Worm (Caenorhabditis elegans) whole organism, L1 larva: ENCODE data around the gene F28F9.2.

Experiments used
- C04F5.9 ChIP-seq: sonication (generic microtip); optimal IDR thresholded peaks from 2 replicates; lab custom pipeline; 2016; ENCODE audit warnings: missing genetic modification characterization, missing compliant biosample characterization
- C16A3.4 ChIP-seq: fragments of 150-350 bp; optimal IDR thresholded peaks from 2 replicates; lab custom pipeline; 2014; ENCODE audit warnings: missing biosample characterization, missing genetic modification characterization
- C34B4.2 ChIP-seq: sonication (generic microtip); optimal IDR thresholded peaks from 2 replicates; lab custom pipeline; 2017; ENCODE audit warnings: mild to moderate bottlenecking, missing genetic modification characterization, missing compliant biosample characterization
- F16B12.6 ChIP-seq: fragments of 150-350 bp; optimal IDR thresholded peaks from 2 replicates; lab custom pipeline; 2014; ENCODE audit warnings: missing biosample characterization, missing genetic modification characterization
- Y116A8C.19 ChIP-seq: sonication (generic microtip); optimal IDR thresholded peaks from 2 replicates; lab custom pipeline; 2016; ENCODE audit warnings: missing compliant biosample characterization, missing genetic modification characterization, borderline replicate concordance
- aha-1 ChIP-seq: fragments of 150-350 bp; optimal IDR thresholded peaks from 2 replicates; lab custom pipeline; 2014; ENCODE audit warnings: missing biosample characterization, missing genetic modification characterization
- alr-1 ChIP-seq: fragments of 200-800 bp; sonication (Bioruptor generic); optimal IDR thresholded peaks from 2 replicates; lab custom pipeline; 2018; ENCODE audit warnings: borderline replicate concordance, mild to moderate bottlenecking, missing genetic modification characterization, missing compliant biosample characterization
- aly-2 ChIP-seq: fragments of 150-350 bp; optimal IDR thresholded peaks from 2 replicates; lab custom pipeline; 2014; ENCODE audit warnings: missing biosample characterization, missing genetic modification characterization
- ama-1 ChIP-seq: fragments of 150-350 bp; optimal IDR thresholded peaks from 2 replicates; lab custom pipeline; 2014
- ceh-63 ChIP-seq: fragments of 200-800 bp; sonication (Bioruptor generic); optimal IDR thresholded peaks from 2 replicates; lab custom pipeline; 2018; ENCODE audit warnings: mild to moderate bottlenecking, missing genetic modification characterization, missing compliant biosample characterization
- ceh-82 ChIP-seq, 3 experiments: fragments of 150-350 bp in 1 of 3; sonication (generic microtip) in 2 of 3; optimal IDR thresholded peaks; 2 replicates each; lab custom pipeline; 2014 to 2017; ENCODE audit warnings: missing biosample characterization in 3 of 3, missing genetic modification characterization in 3 of 3
- ceh-88 ChIP-seq: fragments of 200-800 bp; sonication (Bioruptor generic); IDR thresholded peaks from 2 replicates; pipeline ENCODE4 v1.3.6; 2022; ENCODE audit warnings: missing genetic modification characterization, missing compliant biosample characterization
- ces-1 ChIP-seq: fragments of 150-350 bp; optimal IDR thresholded peaks from 2 replicates; lab custom pipeline; 2014; ENCODE audit warnings: missing biosample characterization, missing genetic modification reagents, missing genetic modification characterization
- dpl-1 ChIP-seq, 3 experiments: fragments of 150-350 bp in 2 of 3; sonication (generic microtip) in 1 of 3; optimal IDR thresholded peaks; 2 replicates each; lab custom pipeline; 2014 to 2017; ENCODE audit warnings: missing biosample characterization in 3 of 3, missing genetic modification characterization in 3 of 3, missing genetic modification reagents in 3 of 3
- dsc-1 ChIP-seq: sonication (generic microtip); optimal IDR thresholded peaks from 2 replicates; lab custom pipeline; 2016; ENCODE audit warnings: mild to moderate bottlenecking, missing genetic modification characterization, missing compliant biosample characterization
- efl-1 ChIP-seq, 4 experiments: fragments of 150-350 bp; optimal IDR thresholded peaks in 3 of 4; peaks in 1 of 4; 1 replicate in 1 of 4; 2 replicates in 3 of 4; lab custom pipeline; 2014; ENCODE audit warnings: missing biosample characterization in 2 of 4, missing genetic modification characterization in 2 of 4, missing genetic modification reagents in 2 of 4
- efl-3 ChIP-seq: fragments of 200-800 bp; sonication (Bioruptor generic); optimal IDR thresholded peaks from 2 replicates; lab custom pipeline; 2018; ENCODE audit warnings: mild to moderate bottlenecking, missing genetic modification characterization, missing compliant biosample characterization
- elt-3 ChIP-seq, 6 experiments: fragments of 150-350 bp in 1 of 6; sonication (generic microtip); optimal IDR thresholded peaks; 2 replicates each; lab custom pipeline; 2017 to 2018; ENCODE audit warnings: missing biosample characterization in 6 of 6, missing genetic modification characterization in 6 of 6, inconsistent platforms in 1 of 6
- ets-5 ChIP-seq: fragments of 200-800 bp; sonication (Bioruptor generic); IDR thresholded peaks from 2 replicates; pipeline ENCODE4 v1.3.6; 2022; ENCODE audit warnings: missing genetic modification characterization, missing compliant biosample characterization
- fkh-10 ChIP-seq: sonication (generic microtip); optimal IDR thresholded peaks from 2 replicates; lab custom pipeline; 2017; ENCODE audit warnings: missing biosample characterization, missing genetic modification reagents, missing genetic modification characterization
- fkh-4 ChIP-seq: sonication (generic microtip); optimal IDR thresholded peaks from 2 replicates; lab custom pipeline; 2016; ENCODE audit warnings: missing compliant biosample characterization, missing genetic modification characterization, borderline replicate concordance
- fos-1 ChIP-seq: fragments of 150-350 bp; optimal IDR thresholded peaks from 2 replicates; lab custom pipeline; 2014; ENCODE audit warnings: missing biosample characterization, missing genetic modification characterization
- grh-1 ChIP-seq: fragments of 200-800 bp; sonication (Bioruptor generic); IDR thresholded peaks from 2 replicates; pipeline ENCODE4 v1.3.6; 2022; ENCODE audit warnings: missing genetic modification reagents, missing genetic modification characterization, missing compliant biosample characterization
- hlh-17 ChIP-seq: fragments of 200-800 bp; sonication (Bioruptor generic); optimal IDR thresholded peaks from 2 replicates; lab custom pipeline; 2018; ENCODE audit warnings: missing genetic modification characterization, mild to moderate bottlenecking, missing compliant biosample characterization, moderate library complexity, borderline replicate concordance
- irx-1 ChIP-seq: sonication (generic microtip); optimal IDR thresholded peaks from 2 replicates; lab custom pipeline; 2016; ENCODE audit warnings: missing genetic modification characterization, missing compliant biosample characterization
- jun-1 ChIP-seq: fragments of 150-350 bp; optimal IDR thresholded peaks from 2 replicates; lab custom pipeline; 2014; ENCODE audit warnings: missing biosample characterization, missing genetic modification reagents, missing genetic modification characterization
- lin-13 ChIP-seq: fragments of 150-350 bp; optimal IDR thresholded peaks from 2 replicates; lab custom pipeline; 2014; ENCODE audit warnings: missing biosample characterization, missing genetic modification reagents, missing genetic modification characterization
- lin-14 ChIP-seq: fragments of 200-800 bp; sonication (Bioruptor generic); optimal IDR thresholded peaks from 2 replicates; lab custom pipeline; 2018; ENCODE audit warnings: mild to moderate bottlenecking, missing genetic modification characterization, moderate library complexity, missing compliant biosample characterization
- lin-15B ChIP-seq: fragments of 150-350 bp; sonication (generic microtip); optimal IDR thresholded peaks from 3 replicates; lab custom pipeline; 2014; ENCODE audit warnings: missing biosample characterization, missing genetic modification characterization
- lin-35 ChIP-seq, 2 experiments: fragments of 150-350 bp; optimal IDR thresholded peaks; 2 replicates each; lab custom pipeline; 2014; ENCODE audit warnings: missing biosample characterization in 2 of 2, missing genetic modification characterization in 2 of 2, missing genetic modification reagents in 2 of 2
- lin-39 ChIP-seq: fragments of 150-350 bp; optimal IDR thresholded peaks from 2 replicates; lab custom pipeline; 2014; ENCODE audit warnings: missing biosample characterization, missing genetic modification reagents, missing genetic modification characterization
- lsy-2 ChIP-seq, 2 experiments: fragments of 150-350 bp; optimal IDR thresholded peaks; 2 replicates each; lab custom pipeline; 2014; ENCODE audit warnings: missing biosample characterization in 2 of 2, missing genetic modification characterization in 2 of 2
- mab-9 ChIP-seq: fragments of 200-800 bp; sonication (Bioruptor generic); IDR thresholded peaks from 2 replicates; pipeline ENCODE4 v1.3.6; 2022; ENCODE audit warnings: missing genetic modification reagents, missing genetic modification characterization, missing compliant biosample characterization
- mdl-1 ChIP-seq, 2 experiments: fragments of 150-350 bp; optimal IDR thresholded peaks; 2 replicates each; lab custom pipeline; 2014 to 2017; ENCODE audit warnings: missing biosample characterization in 2 of 2, missing genetic modification characterization in 2 of 2, inconsistent platforms in 1 of 2
- mep-1 ChIP-seq: fragments of 150-350 bp; optimal IDR thresholded peaks from 2 replicates; lab custom pipeline; 2014; ENCODE audit warnings: missing biosample characterization, missing genetic modification characterization
- nhr-11 ChIP-seq: fragments of 150-350 bp; optimal IDR thresholded peaks from 2 replicates; lab custom pipeline; 2014; ENCODE audit warnings: missing biosample characterization, missing genetic modification characterization
- nhr-19 ChIP-seq: fragments of 200-800 bp; sonication (Bioruptor generic); conservative IDR thresholded peaks from 2 replicates; pipeline ENCODE4 v1.3.6; 2022; ENCODE audit warnings: missing genetic modification characterization, missing compliant biosample characterization
- nhr-237 ChIP-seq: fragments of 150-350 bp; optimal IDR thresholded peaks from 2 replicates; lab custom pipeline; 2014; ENCODE audit warnings: missing biosample characterization, missing genetic modification characterization
- nhr-71 ChIP-seq: sonication (generic microtip); optimal IDR thresholded peaks from 2 replicates; lab custom pipeline; 2016; ENCODE audit warnings: mild to moderate bottlenecking, missing genetic modification characterization, moderate library complexity, missing compliant biosample characterization
- nhr-77 ChIP-seq: fragments of 150-350 bp; optimal IDR thresholded peaks from 2 replicates; lab custom pipeline; 2014; ENCODE audit warnings: missing biosample characterization, missing genetic modification characterization
- nhr-84 ChIP-seq: sonication (generic microtip); optimal IDR thresholded peaks from 2 replicates; lab custom pipeline; 2017; ENCODE audit warnings: missing biosample characterization, missing genetic modification characterization
- pax-3 ChIP-seq: fragments of 200-800 bp; sonication (Bioruptor generic); optimal IDR thresholded peaks from 2 replicates; lab custom pipeline; 2018; ENCODE audit warnings: mild to moderate bottlenecking, missing genetic modification characterization, moderate library complexity, missing compliant biosample characterization
- rnt-1 ChIP-seq: sonication (generic microtip); optimal IDR thresholded peaks from 2 replicates; lab custom pipeline; 2016; ENCODE audit warnings: mild to moderate bottlenecking, missing genetic modification characterization, moderate library complexity, missing compliant biosample characterization
- skn-1 ChIP-seq: fragments of 150-350 bp; optimal IDR thresholded peaks from 2 replicates; lab custom pipeline; 2014; ENCODE audit warnings: missing biosample characterization, missing genetic modification characterization
- snpc-4 ChIP-seq: fragments of 150-350 bp; optimal IDR thresholded peaks from 2 replicates; lab custom pipeline; 2014; ENCODE audit warnings: missing biosample characterization, missing genetic modification characterization
- snu-23 ChIP-seq: sonication (generic microtip); optimal IDR thresholded peaks from 2 replicates; lab custom pipeline; 2016; ENCODE audit warnings: missing genetic modification characterization, missing compliant biosample characterization
- sptf-1 ChIP-seq: fragments of 150-350 bp; optimal IDR thresholded peaks from 2 replicates; lab custom pipeline; 2014; ENCODE audit warnings: missing biosample characterization, missing genetic modification characterization
- sup-37 ChIP-seq: fragments of 200-800 bp; sonication (Bioruptor generic); optimal IDR thresholded peaks from 2 replicates; lab custom pipeline; 2018; ENCODE audit warnings: mild to moderate bottlenecking, missing genetic modification characterization, missing compliant biosample characterization
- swsn-7 ChIP-seq: sonication (generic microtip); optimal IDR thresholded peaks from 2 replicates; lab custom pipeline; 2016; ENCODE audit warnings: missing genetic modification characterization, missing compliant biosample characterization
- unc-130 ChIP-seq: fragments of 150-350 bp; optimal IDR thresholded peaks from 2 replicates; lab custom pipeline; 2017; ENCODE audit warnings: missing biosample characterization, missing genetic modification characterization, inconsistent platforms
- unc-30 ChIP-seq: sonication (generic microtip); optimal IDR thresholded peaks from 2 replicates; lab custom pipeline; 2017; ENCODE audit warnings: missing biosample characterization, missing genetic modification characterization
- xbp-1 ChIP-seq: sonication (generic microtip); optimal IDR thresholded peaks from 2 replicates; lab custom pipeline; 2016; ENCODE audit warnings: missing genetic modification characterization, missing compliant biosample characterization
- zag-1 ChIP-seq: fragments of 150-350 bp; optimal IDR thresholded peaks from 2 replicates; lab custom pipeline; 2014; ENCODE audit warnings: missing biosample characterization, missing genetic modification characterization

Gene F28F9.2

DNA sequence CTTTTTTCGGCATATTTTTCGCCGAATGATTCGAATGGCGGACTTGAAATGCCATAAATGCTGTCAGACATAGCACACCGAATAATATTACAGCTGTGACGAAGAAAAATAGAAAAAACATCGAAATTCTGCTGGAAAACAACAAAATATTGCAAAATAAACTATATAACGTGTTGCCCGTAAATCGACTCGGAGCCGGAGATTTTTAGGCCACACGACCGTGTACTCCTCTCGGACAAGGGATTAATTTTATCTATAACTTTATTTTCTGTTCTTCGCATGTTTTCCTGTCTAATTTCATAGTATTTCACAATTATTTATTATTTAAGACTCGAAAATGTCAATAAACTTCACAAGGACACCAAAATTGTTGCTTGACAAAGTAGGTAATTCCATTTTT is 36.3 kb upstream of the F28F9.2 start, which contains the start of the genes algn-14 and M02B7.2 (continued):
- peak; percentile 12; the same call in 1 of the 2 replicates for TF ChIP-seq grh-1 (GFP tag; lab: Robert Waterston, UW)
- no peak for TF ChIP-seq mab-9 (GFP tag; lab: Robert Waterston, UW)
- TF ChIP-seq nhr-77 (tag; lab: Kevin White, UChicago): peak; percentile 0
- no peak for TF ChIP-seq unc-130 (tag; lab: Kevin White, UChicago)
- no peak for TF ChIP-seq ama-1 (lab: Kevin White, UChicago)
- no peak for TF ChIP-seq fos-1
- no peak for TF ChIP-seq mdl-1 (tag; optimal IDR thresholded peaks at IDR 0.05; lab: Kevin White, UChicago)
- TF ChIP-seq nhr-84 (tag; lab: Kevin White, UChicago): no peak
- TF ChIP-seq nhr-237 (tag; lab: Kevin White, UChicago): no peak
- peak; percentile 79 for TF ChIP-seq pax-3 (tag; lab: Kevin White, UChicago)
- TF ChIP-seq lin-13 (GFP tag; lab: Kevin White, UChicago): peak; percentile 50
- peak; percentile 60 for TF ChIP-seq mep-1 (tag; lab: Kevin White, UChicago)
- no peak for TF ChIP-seq ceh-88 (GFP tag; lab: Robert Waterston, UW)
- TF ChIP-seq irx-1 (tag; lab: Kevin White, UChicago): peak; percentile 85
- TF ChIP-seq lsy-2 (tag; optimal IDR thresholded peaks at IDR 0.05; lab: Kevin White, UChicago): peak; percentile 73 to 76
- no peak for TF ChIP-seq unc-30
- TF ChIP-seq fkh-4 (tag; lab: Kevin White, UChicago): peak; percentile 90
- TF ChIP-seq skn-1 (tag; lab: Kevin White, UChicago): no peak
- no peak for TF ChIP-seq F16B12.6 (tag; lab: Kevin White, UChicago)
- no peak for TF ChIP-seq aha-1 (tag; lab: Kevin White, UChicago)
- TF ChIP-seq sptf-1 (tag; lab: Kevin White, UChicago): no peak
- no peak for TF ChIP-seq alr-1 (tag; lab: Kevin White, UChicago)
- TF ChIP-seq efl-1 (optimal IDR thresholded peaks at IDR 0.05; lab: Kevin White, UChicago): peak; percentile 63 to 65
- peak; percentile 63 to 96 for TF ChIP-seq efl-1 (GFP tag; optimal IDR thresholded peaks at IDR 0.05 in 1 of 2; lab: Kevin White, UChicago)
- peak; percentile 62 for TF ChIP-seq snpc-4 (tag; lab: Kevin White, UChicago)
- no peak for TF ChIP-seq efl-3 (GFP tag; lab: Kevin White, UChicago)
- TF ChIP-seq nhr-71 (tag; lab: Kevin White, UChicago): peak; percentile 84
- no peak for TF ChIP-seq lin-14 (GFP tag; lab: Kevin White, UChicago)
- TF ChIP-seq ces-1 (GFP tag; lab: Kevin White, UChicago): no peak
- TF ChIP-seq jun-1 (tag; lab: Kevin White, UChicago): no peak
- peak; percentile 44 for TF ChIP-seq lin-39
- peak; percentile 16 to 70 (median 61) for TF ChIP-seq dpl-1 (GFP tag; optimal IDR thresholded peaks at IDR 0.05; lab: Kevin White, UChicago)
- TF ChIP-seq dsc-1 (tag; lab: Kevin White, UChicago): peak; percentile 87
- TF ChIP-seq ceh-82 (tag; optimal IDR thresholded peaks at IDR 0.05; lab: Kevin White, UChicago): peak; percentile 23 to 44 (median 25)
- no peak for TF ChIP-seq sup-37 (GFP tag; lab: Kevin White, UChicago)
- TF ChIP-seq aly-2: peak; percentile 60
- no peak for TF ChIP-seq lin-15B
- no peak for TF ChIP-seq elt-3 (tag; optimal IDR thresholded peaks at IDR 0.05; lab: Kevin White, UChicago)
- peak; percentile 54 for TF ChIP-seq C04F5.9
- no peak for TF ChIP-seq ets-5
- peak; percentile 96 for TF ChIP-seq rnt-1
- peak; percentile 55 to 61 for TF ChIP-seq lin-35 (GFP tag; optimal IDR thresholded peaks at IDR 0.05; lab: Kevin White, UChicago)
- no peak for TF ChIP-seq C34B4.2 (tag; lab: Kevin White, UChicago)
- TF ChIP-seq C16A3.4: peak; percentile 27
- TF ChIP-seq snu-23: peak; percentile 82
- TF ChIP-seq nhr-11 (tag; lab: Kevin White, UChicago): no peak
- TF ChIP-seq zag-1 (tag; lab: Kevin White, UChicago): no peak
- no peak for TF ChIP-seq ceh-63 (GFP tag; lab: Kevin White, UChicago)
- TF ChIP-seq swsn-7: peak; percentile 78
- TF ChIP-seq fkh-10 (GFP tag; lab: Kevin White, UChicago): no peak
- TF ChIP-seq Y116A8C.19 (tag; lab: Kevin White, UChicago): peak; percentile 45
- TF ChIP-seq xbp-1 (tag; lab: Kevin White, UChicago): peak; percentile 79
- peak; percentile 63 for TF ChIP-seq nhr-19
- no peak for TF ChIP-seq hlh-17 (GFP tag; lab: Kevin White, UChicago)
